Fruit fly (Drosophila melanogaster) whole organism, embryonic: Measurements from ENCODE around the gene CG5290.

Experiments
- Bgb ChIP-seq: fragments of 200-800 bp; sonication (Bioruptor generic); IDR thresholded peaks from 2 replicates; pipeline ENCODE4 v1.3.6; 2022; ENCODE audit warnings: missing biosample characterization, missing genetic modification characterization; ENCODE audit not compliant: partially characterized antibody
- CG12769 ChIP-seq: fragments of 200-800 bp; sonication (Bioruptor generic); optimal IDR thresholded peaks from 2 replicates; lab custom pipeline; 2019; ENCODE audit warnings: missing biosample characterization, mild to moderate bottlenecking, missing genetic modification characterization, moderate library complexity
- CG13287 ChIP-seq: fragments of 200-800 bp; sonication (Bioruptor generic); IDR thresholded peaks from 2 replicates; pipeline ENCODE4 v1.3.6; 2022; ENCODE audit warnings: missing biosample characterization, missing genetic modification characterization; ENCODE audit not compliant: partially characterized antibody
- CG13624 ChIP-seq: fragments of 200-800 bp; sonication (Bioruptor generic); optimal IDR thresholded peaks from 2 replicates; lab custom pipeline; 2016; ENCODE audit warnings: missing biosample characterization, missing genetic modification characterization
- CG13894 ChIP-seq: fragments of 200-800 bp; sonication (Bioruptor generic); optimal IDR thresholded peaks from 3 replicates; lab custom pipeline; 2018; ENCODE audit warnings: missing biosample characterization, mild to moderate bottlenecking, missing genetic modification characterization, moderate library complexity
- CG14860 ChIP-seq: fragments of 200-800 bp; sonication (Bioruptor generic); IDR thresholded peaks from 3 replicates; pipeline ENCODE4 v1.3.6; 2022; ENCODE audit warnings: missing biosample characterization, missing genetic modification characterization; ENCODE audit not compliant: partially characterized antibody
- CG16813 ChIP-seq: fragments of 200-800 bp; sonication (Bioruptor generic); IDR thresholded peaks from 3 replicates; pipeline ENCODE4 v1.3.6; 2022; ENCODE audit warnings: missing biosample characterization, missing genetic modification characterization; ENCODE audit not compliant: partially characterized antibody
- CG34224 ChIP-seq: fragments of 200-800 bp; sonication (Bioruptor generic); IDR thresholded peaks from 3 replicates; pipeline ENCODE4 v1.3.6; 2022; ENCODE audit warnings: missing biosample characterization, missing genetic modification characterization; ENCODE audit not compliant: partially characterized antibody
- CG4617 ChIP-seq: fragments of 200-800 bp; sonication (Bioruptor generic); optimal IDR thresholded peaks from 3 replicates; lab custom pipeline; 2016; ENCODE audit warnings: missing biosample characterization, missing genetic modification characterization, borderline replicate concordance
- CG7745 ChIP-seq: fragments of 200-800 bp; sonication (Bioruptor generic); optimal IDR thresholded peaks from 2 replicates; lab custom pipeline; 2018; ENCODE audit warnings: missing biosample characterization, mild to moderate bottlenecking, missing genetic modification characterization, moderate library complexity
- CG8089 ChIP-seq: fragments of 200-800 bp; sonication (Bioruptor generic); optimal IDR thresholded peaks from 3 replicates; lab custom pipeline; 2016; ENCODE audit warnings: missing biosample characterization, missing genetic modification characterization
- CG8290 ChIP-seq, 3 experiments: fragments of 200-800 bp; sonication (Bioruptor generic); optimal IDR thresholded peaks; 2 replicates each; lab custom pipeline; 2016 to 2019; ENCODE audit warnings: missing biosample characterization in 3 of 3, missing genetic modification characterization in 3 of 3, mild to moderate bottlenecking in 2 of 3, moderate library complexity in 1 of 3
- CG9437 ChIP-seq: fragments of 200-800 bp; sonication (Bioruptor generic); optimal IDR thresholded peaks from 2 replicates; lab custom pipeline; 2018; ENCODE audit warnings: missing biosample characterization, mild to moderate bottlenecking, missing genetic modification characterization
- D19B ChIP-seq: fragments of 200-800 bp; sonication (Bioruptor generic); optimal IDR thresholded peaks from 2 replicates; lab custom pipeline; 2017; ENCODE audit warnings: missing biosample characterization, mild to moderate bottlenecking, missing genetic modification characterization
- Dek ChIP-seq: fragments of 200-800 bp; sonication (Bioruptor generic); optimal IDR thresholded peaks from 3 replicates; lab custom pipeline; 2019; ENCODE audit warnings: missing biosample characterization, mild to moderate bottlenecking, missing genetic modification characterization, moderate library complexity
- Ets65A ChIP-seq: fragments of 200-800 bp; sonication (Bioruptor generic); peaks from one replicate; lab custom pipeline; 2016; ENCODE audit warnings: missing biosample characterization, missing genetic modification characterization
- HLH4C ChIP-seq: fragments of 200-800 bp; sonication (Bioruptor generic); IDR thresholded peaks from 3 replicates; pipeline ENCODE4 v1.3.6; 2022; ENCODE audit warnings: missing biosample characterization, missing genetic modification characterization; ENCODE audit not compliant: partially characterized antibody
- Med ChIP-seq: fragments of 200-800 bp; sonication (Bioruptor generic); peaks from one replicate; lab custom pipeline; 2016; ENCODE audit warnings: missing biosample characterization, missing genetic modification characterization, mild to moderate bottlenecking, inconsistent platforms, moderate library complexity
- Meics ChIP-seq: fragments of 200-800 bp; sonication (Bioruptor generic); optimal IDR thresholded peaks from 2 replicates; lab custom pipeline; 2017; ENCODE audit warnings: missing biosample characterization, mild to moderate bottlenecking, missing genetic modification characterization
- Scr ChIP-seq: fragments of 200-800 bp; sonication (Bioruptor generic); IDR thresholded peaks from 2 replicates; pipeline ENCODE4 v1.3.6; 2022; ENCODE audit warnings: missing biosample characterization, missing genetic modification characterization; ENCODE audit not compliant: partially characterized antibody
- ato ChIP-seq: fragments of 200-800 bp; sonication (Bioruptor generic); IDR thresholded peaks from 2 replicates; pipeline ENCODE4 v1.3.6; 2022; ENCODE audit warnings: missing biosample characterization, missing genetic modification characterization; ENCODE audit not compliant: partially characterized antibody
- bigmax ChIP-seq: fragments of 200-800 bp; sonication (Bioruptor generic); optimal IDR thresholded peaks from 2 replicates; lab custom pipeline; 2018; ENCODE audit warnings: missing biosample characterization, mild to moderate bottlenecking, missing genetic modification characterization
- chinmo ChIP-seq: fragments of 200-800 bp; sonication (Bioruptor generic); IDR thresholded peaks from 4 replicates; pipeline ENCODE4 v1.3.6; 2022; ENCODE audit warnings: missing biosample characterization, missing genetic modification characterization; ENCODE audit not compliant: partially characterized antibody
- cwo ChIP-seq: fragments of 200-800 bp; sonication (Bioruptor generic); optimal IDR thresholded peaks from 3 replicates; lab custom pipeline; 2017; ENCODE audit warnings: missing biosample characterization, missing genetic modification characterization, mild to moderate bottlenecking, moderate library complexity, missing genetic modification reagents
- ftz-f1 ChIP-seq: fragments of 200-800 bp; sonication (Bioruptor generic); optimal IDR thresholded peaks from 2 replicates; lab custom pipeline; 2016; ENCODE audit warnings: missing biosample characterization, missing genetic modification characterization
- knrl ChIP-seq: fragments of 200-800 bp; sonication (Bioruptor generic); IDR thresholded peaks from 3 replicates; pipeline ENCODE4 v1.3.6; 2022; ENCODE audit warnings: missing biosample characterization, missing genetic modification characterization; ENCODE audit not compliant: partially characterized antibody
- lab ChIP-seq: fragments of 200-800 bp; sonication (Bioruptor generic); optimal IDR thresholded peaks from 3 replicates; lab custom pipeline; 2017; ENCODE audit warnings: missing biosample characterization, missing genetic modification characterization, mild to moderate bottlenecking, moderate library complexity, missing genetic modification reagents
- lilli ChIP-seq: fragments of 200-800 bp; sonication (Bioruptor generic); optimal IDR thresholded peaks from 3 replicates; lab custom pipeline; 2016; ENCODE audit warnings: missing biosample characterization, missing genetic modification characterization
- nerfin-2 ChIP-seq: fragments of 200-800 bp; sonication (Bioruptor generic); IDR thresholded peaks from 2 replicates; pipeline ENCODE4 v1.3.6; 2022; ENCODE audit warnings: missing biosample characterization, missing genetic modification characterization; ENCODE audit not compliant: partially characterized antibody
- nom ChIP-seq: fragments of 200-800 bp; sonication (Bioruptor generic); optimal IDR thresholded peaks from 2 replicates; lab custom pipeline; 2017; ENCODE audit warnings: missing biosample characterization, missing genetic modification characterization, mild to moderate bottlenecking, moderate library complexity, missing genetic modification reagents
- org-1 ChIP-seq: fragments of 200-800 bp; sonication (Bioruptor generic); optimal IDR thresholded peaks from 2 replicates; lab custom pipeline; 2017; ENCODE audit warnings: missing biosample characterization, missing genetic modification characterization
- schlank ChIP-seq: fragments of 200-800 bp; sonication (Bioruptor generic); optimal IDR thresholded peaks from 2 replicates; lab custom pipeline; 2018; ENCODE audit warnings: missing biosample characterization, mild to moderate bottlenecking, missing genetic modification characterization
- sd ChIP-seq: fragments of 200-800 bp; sonication (Bioruptor generic); optimal IDR thresholded peaks from 3 replicates; lab custom pipeline; 2018; ENCODE audit warnings: missing biosample characterization, mild to moderate bottlenecking, missing genetic modification characterization, moderate library complexity
- tna ChIP-seq: fragments of 200-800 bp; sonication (Bioruptor generic); IDR thresholded peaks from 2 replicates; pipeline ENCODE4 v1.3.6; 2022; ENCODE audit warnings: missing biosample characterization, missing genetic modification characterization; ENCODE audit not compliant: partially characterized antibody
- trem ChIP-seq: fragments of 200-800 bp; optimal IDR thresholded peaks from 3 replicates; lab custom pipeline; 2019; ENCODE audit warnings: missing biosample characterization, mild to moderate bottlenecking, missing genetic modification characterization, moderate library complexity
- vnd ChIP-seq: fragments of 200-800 bp; sonication (Bioruptor generic); IDR thresholded peaks from 3 replicates; pipeline ENCODE4 v1.3.6; 2022; ENCODE audit warnings: missing biosample characterization, missing genetic modification characterization; ENCODE audit not compliant: partially characterized antibody
- vvl ChIP-seq: fragments of 200-800 bp; sonication (Bioruptor generic); IDR thresholded peaks from 2 replicates; pipeline ENCODE4 v1.3.6; 2022; ENCODE audit warnings: missing biosample characterization, missing genetic modification characterization

The CG5290 gene

dm6 chr3L:17917687-17918434, 5.5 kb upstream of the CG5290 start:
- TF ChIP-seq org-1 (GFP tag; lab: Kevin White, UChicago) (no peak), Ets65A (peak; percentile 56), CG13287 (GFP tag; lab: Robert Waterston, UW) (no peak), CG8089 (GFP tag; lab: Kevin White, UChicago) (no peak), bigmax (GFP tag; lab: Kevin White, UChicago) (no peak), nom (GFP tag; lab: Kevin White, UChicago) (peak; percentile 15)

- TF ChIP-seq CG12769 (peak; percentile 65), vnd (GFP tag; lab: Robert Waterston, UW) (peak; percentile 57; the same call in 2 of the 3 replicates), nerfin-2 (peak; percentile 17; the same call in 1 of the 2 replicates), CG13287 (GFP tag; lab: Robert Waterston, UW) (peak; percentile 44; the same call in 1 of the 2 replicates), CG14860 (peak; percentile 43; the same call in 2 of the 3 replicates), vvl (GFP tag; lab: Robert Waterston, UW) (0 out of 2 replicates have a peak, but pooled peaks have one; percentile 7), D19B (GFP tag; lab: Kevin White, UChicago) (peak; percentile 55), ftz-f1 (GFP tag; lab: Kevin White, UChicago) (peak; percentile 86), Dek (tag; lab: Kevin White, UChicago) (no peak), Meics (GFP tag; lab: Kevin White, UChicago) (peak; percentile 4), knrl (GFP tag; lab: Robert Waterston, UW) (no peak), CG13624 (GFP tag; lab: Kevin White, UChicago) (peak; percentile 26), schlank (tag; lab: Kevin White, UChicago) (peak; percentile 17), CG7745 (tag; lab: Kevin White, UChicago) (no peak), CG16813 (GFP tag; lab: Robert Waterston, UW) (peak; percentile 60), Scr (GFP tag; lab: Robert Waterston, UW) (peak; percentile 39; the same call in 1 of the 2 replicates), Med (peak; percentile 35), CG34224 (GFP tag; lab: Robert Waterston, UW) (peak; percentile 55; the same call in 1 of the 3 replicates), Bgb (GFP tag; lab: Robert Waterston, UW) (peak; percentile 41; the same call in 1 of the 2 replicates), tna (GFP tag; lab: Robert Waterston, UW) (peak; percentile 57; the same call in 1 of the 2 replicates), lab (GFP tag; lab: Kevin White, UChicago) (peak; percentile 23), CG9437 (no peak), CG4617 (GFP tag; lab: Kevin White, UChicago) (no peak), cwo (GFP tag; lab: Kevin White, UChicago) (peak; percentile 24), HLH4C (GFP tag; lab: Robert Waterston, UW) (peak; percentile 72), lilli (no peak), chinmo (GFP tag; lab: Robert Waterston, UW) (peak; percentile 88; the same call in 2 of the 4 replicates), sd (tag; lab: Kevin White, UChicago) (peak; percentile 16), CG8290 (GFP tag; optimal IDR thresholded peaks at IDR 0.05; lab: Kevin White, UChicago) (no peak), CG8290 (tag; optimal IDR thresholded peaks at IDR 0.05; lab: Kevin White, UChicago) (peak in 1 of 2 experiments; percentile 47), CG13894 (peak; percentile 3), trem (tag; lab: Kevin White, UChicago) (no peak), ato (GFP tag; lab: Robert Waterston, UW) (peak; percentile 42; the same call in 1 of the 2 replicates)
Measured at dm6 chr3L:17915792-17916540, 3.6 kb upstream of the CG5290 start.
